Worm (Caenorhabditis elegans) whole organism, L4 larva: ENCODE measurements around the gene R08A2.5.

Source experiments
- F44E2.7 ChIP-seq: fragments of 200-800 bp; sonication (Bioruptor generic); IDR thresholded peaks from 2 replicates; pipeline ENCODE4 v2.1.2; 2022; ENCODE audit warnings: missing genetic modification characterization, missing compliant biosample characterization
- aha-1 ChIP-seq: fragments of 150-350 bp; peaks from one replicate; lab custom pipeline; 2014; ENCODE audit warnings: missing biosample characterization, missing genetic modification characterization
- ama-1 ChIP-seq: fragments of 150-350 bp; optimal IDR thresholded peaks from 2 replicates; lab custom pipeline; 2014; ENCODE audit warnings: inconsistent platforms, mixed read lengths
- attf-4 ChIP-seq: sonication (generic microtip); optimal IDR thresholded peaks from 3 replicates; lab custom pipeline; 2017; ENCODE audit warnings: missing biosample characterization, missing genetic modification characterization
- ceh-20 ChIP-seq: fragments of 200-800 bp; sonication (Bioruptor generic); IDR thresholded peaks from 2 replicates; pipeline ENCODE4 v1.3.6; 2022; ENCODE audit warnings: missing genetic modification reagents, missing genetic modification characterization, missing compliant biosample characterization
- ctbp-1 ChIP-seq: fragments of 200-800 bp; sonication (Bioruptor generic); IDR thresholded peaks from 2 replicates; pipeline ENCODE4 v1.3.6; 2022; ENCODE audit warnings: missing genetic modification reagents, missing genetic modification characterization, missing compliant biosample characterization
- daf-12 ChIP-seq: fragments of 150-350 bp; optimal IDR thresholded peaks from 2 replicates; lab custom pipeline; 2014; ENCODE audit warnings: missing biosample characterization, missing genetic modification reagents, missing genetic modification characterization
- daf-16 ChIP-seq, 3 experiments: sonication (generic microtip); optimal IDR thresholded peaks; 2 replicates each; lab custom pipeline; 2016 to 2017; ENCODE audit warnings: missing genetic modification characterization in 3 of 3, missing genetic modification reagents in 3 of 3, mild to moderate bottlenecking in 2 of 3, missing compliant biosample characterization in 2 of 3, missing biosample characterization in 1 of 3, moderate library complexity in 1 of 3
- daf-19 ChIP-seq: fragments of 200-800 bp; sonication (Bioruptor generic); conservative IDR thresholded peaks from 2 replicates; pipeline ENCODE4 v1.3.6; 2022; ENCODE audit warnings: missing genetic modification characterization, missing compliant biosample characterization
- dmd-6 ChIP-seq: fragments of 200-800 bp; sonication (Bioruptor generic); IDR thresholded peaks from 2 replicates; pipeline ENCODE4 v1.3.6; 2022; ENCODE audit warnings: missing genetic modification reagents, missing genetic modification characterization, missing compliant biosample characterization
- dmd-8 ChIP-seq: fragments of 200-800 bp; sonication (Bioruptor generic); IDR thresholded peaks from 2 replicates; pipeline ENCODE4 v1.3.6; 2022; ENCODE audit warnings: missing genetic modification characterization, missing compliant biosample characterization
- dve-1 ChIP-seq: sonication (generic microtip); optimal IDR thresholded peaks from 2 replicates; lab custom pipeline; 2017; ENCODE audit warnings: antibody characterized with exemption, mild to moderate bottlenecking, missing genetic modification characterization, missing compliant biosample characterization; ENCODE audit not compliant: insufficient read depth
- egl-27 ChIP-seq: sonication (generic microtip); optimal IDR thresholded peaks from 3 replicates; lab custom pipeline; 2017; ENCODE audit warnings: missing biosample characterization, missing genetic modification reagents, missing genetic modification characterization
- fos-1 ChIP-seq: fragments of 150-350 bp; optimal IDR thresholded peaks from 2 replicates; lab custom pipeline; 2014; ENCODE audit warnings: missing biosample characterization, missing genetic modification characterization
- gei-8 ChIP-seq: fragments of 200-800 bp; sonication (Bioruptor generic); optimal IDR thresholded peaks from 2 replicates; lab custom pipeline; 2018; ENCODE audit warnings: mild to moderate bottlenecking, missing genetic modification characterization, missing compliant biosample characterization
- jun-1 ChIP-seq: fragments of 150-350 bp; optimal IDR thresholded peaks from 2 replicates; lab custom pipeline; 2014; ENCODE audit warnings: missing biosample characterization, missing genetic modification reagents, missing genetic modification characterization
- lim-7 ChIP-seq: fragments of 200-800 bp; sonication (Bioruptor generic); IDR thresholded peaks from 2 replicates; pipeline ENCODE4 v1.3.6; 2022; ENCODE audit warnings: missing genetic modification characterization, missing compliant biosample characterization
- lin-13 ChIP-seq: fragments of 150-350 bp; optimal IDR thresholded peaks from 2 replicates; lab custom pipeline; 2014; ENCODE audit warnings: missing biosample characterization, missing genetic modification reagents, missing genetic modification characterization
- lin-38 ChIP-seq: fragments of 200-800 bp; sonication (Bioruptor generic); IDR thresholded peaks from 2 replicates; pipeline ENCODE4 v1.3.6; 2022; ENCODE audit warnings: missing genetic modification reagents, missing genetic modification characterization, missing compliant biosample characterization
- lsy-2 ChIP-seq, 2 experiments: fragments of 150-350 bp in 1 of 2; sonication (generic microtip) in 1 of 2; optimal IDR thresholded peaks; 2 replicates each; lab custom pipeline; 2014 to 2017; ENCODE audit warnings: missing biosample characterization in 2 of 2, missing genetic modification characterization in 2 of 2
- madf-9 ChIP-seq: fragments of 200-800 bp; sonication (Bioruptor generic); conservative IDR thresholded peaks from 2 replicates; pipeline ENCODE4 v1.3.6; 2022; ENCODE audit warnings: missing genetic modification reagents, missing genetic modification characterization, missing compliant biosample characterization
- mdl-1 ChIP-seq, 2 experiments: fragments of 150-350 bp in 1 of 2; sonication (generic microtip) in 1 of 2; optimal IDR thresholded peaks; 2 replicates each; lab custom pipeline; 2014 to 2017; ENCODE audit warnings: missing biosample characterization in 2 of 2, missing genetic modification characterization in 2 of 2
- mep-1 ChIP-seq: fragments of 150-350 bp; sonication (generic microtip); optimal IDR thresholded peaks from 3 replicates; lab custom pipeline; 2014; ENCODE audit warnings: missing biosample characterization, missing genetic modification characterization
- mxl-2 ChIP-seq: fragments of 200-800 bp; sonication (Bioruptor generic); conservative IDR thresholded peaks from 2 replicates; pipeline ENCODE4 v1.3.6; 2022; ENCODE audit warnings: missing genetic modification reagents, missing genetic modification characterization, missing compliant biosample characterization
- nhr-111 ChIP-seq: fragments of 200-800 bp; sonication (Bioruptor generic); optimal IDR thresholded peaks from 2 replicates; lab custom pipeline; 2018; ENCODE audit warnings: mild to moderate bottlenecking, missing genetic modification characterization, missing compliant biosample characterization
- nhr-25 ChIP-seq: sonication (generic microtip); optimal IDR thresholded peaks from 2 replicates; lab custom pipeline; 2017; ENCODE audit warnings: missing genetic modification characterization, mild to moderate bottlenecking, missing compliant biosample characterization, antibody characterized with exemption, moderate library complexity, borderline replicate concordance; ENCODE audit not compliant: insufficient read depth
- nhr-41 ChIP-seq: fragments of 200-800 bp; sonication (Bioruptor generic); IDR thresholded peaks from 2 replicates; pipeline ENCODE4 v1.3.6; 2022; ENCODE audit warnings: missing genetic modification reagents, missing genetic modification characterization, missing compliant biosample characterization
- nhr-42 ChIP-seq: fragments of 200-800 bp; sonication (Bioruptor generic); IDR thresholded peaks from 2 replicates; pipeline ENCODE4 v1.3.6; 2022; ENCODE audit warnings: missing genetic modification characterization, missing compliant biosample characterization
- pha-4 ChIP-seq, 2 experiments: fragments of 150-350 bp in 1 of 2; fragments of 200-800 bp in 1 of 2; sonication (Bioruptor generic) in 1 of 2; IDR thresholded peaks in 1 of 2; optimal IDR thresholded peaks in 1 of 2; 2 replicates each; pipeline versions ENCODE4 v1.3.6 to Lab custom; 2014 to 2022; ENCODE audit warnings: missing genetic modification characterization in 2 of 2, missing genetic modification reagents in 2 of 2, missing biosample characterization in 1 of 2, missing compliant biosample characterization in 1 of 2
- pqm-1 ChIP-seq: sonication (generic microtip); optimal IDR thresholded peaks from 2 replicates; lab custom pipeline; 2017; ENCODE audit warnings: missing biosample characterization, missing genetic modification characterization
- rbr-2 ChIP-seq: sonication (generic microtip); optimal IDR thresholded peaks from 2 replicates; lab custom pipeline; 2016; ENCODE audit warnings: missing genotype, missing genetic modification characterization, missing compliant biosample characterization
- saeg-2 ChIP-seq: fragments of 200-800 bp; sonication (Bioruptor generic); IDR thresholded peaks from 2 replicates; pipeline ENCODE4 v1.3.6; 2022; ENCODE audit warnings: missing genetic modification reagents, missing genetic modification characterization, missing compliant biosample characterization
- snpc-1.2 ChIP-seq: fragments of 200-800 bp; sonication (Bioruptor generic); IDR thresholded peaks from 2 replicates; pipeline ENCODE4 v1.3.6; 2022; ENCODE audit warnings: missing genetic modification reagents, missing genetic modification characterization, missing compliant biosample characterization
- unc-130 ChIP-seq: sonication (generic microtip); optimal IDR thresholded peaks from 2 replicates; lab custom pipeline; 2016; ENCODE audit warnings: missing genetic modification reagents, missing genetic modification characterization, missing compliant biosample characterization
- unc-62 ChIP-seq, 3 experiments: fragments of 150-350 bp in 1 of 3; sonication (generic microtip); optimal IDR thresholded peaks in 2 of 3; peaks in 1 of 3; 1 replicate in 1 of 3; 2 replicates in 2 of 3; lab custom pipeline; 2014 to 2017; ENCODE audit warnings: missing biosample characterization in 3 of 3, missing genetic modification characterization in 3 of 3, missing genetic modification reagents in 3 of 3, missing genotype in 1 of 3
- vab-7 ChIP-seq: fragments of 200-800 bp; sonication (Bioruptor generic); IDR thresholded peaks from 2 replicates; pipeline ENCODE4 v1.3.6; 2022; ENCODE audit warnings: missing genetic modification reagents, missing genetic modification characterization, missing compliant biosample characterization
- zfp-2 ChIP-seq: sonication (generic microtip); optimal IDR thresholded peaks from 2 replicates; lab custom pipeline; 2016; ENCODE audit warnings: mild to moderate bottlenecking, missing genetic modification characterization, missing compliant biosample characterization
- zfp-3 ChIP-seq: fragments of 200-800 bp; sonication (Bioruptor generic); conservative IDR thresholded peaks from 2 replicates; pipeline ENCODE4 v1.3.6; 2022; ENCODE audit warnings: missing genetic modification reagents, missing genetic modification characterization, missing compliant biosample characterization
- zip-2 ChIP-seq: fragments of 150-350 bp; optimal IDR thresholded peaks from 2 replicates; lab custom pipeline; 2014; ENCODE audit warnings: missing biosample characterization, missing genetic modification characterization

R08A2.5 gene

ce11 chrV:14686231-14687105 is 25.9 kb upstream of the R08A2.5 start (continued):
- peak in 1 of 2 experiments; percentile 97 for TF ChIP-seq unc-62 (GFP tag; optimal IDR thresholded peaks at IDR 0.05 in 1 of 2; lab: Kevin White, UChicago)
- TF ChIP-seq unc-62 (tag; optimal IDR thresholded peaks at IDR 0.05; lab: Kevin White, UChicago) = no peak
- TF ChIP-seq lsy-2 (tag; optimal IDR thresholded peaks at IDR 0.05; lab: Kevin White, UChicago) = peak in 1 of 2 experiments; percentile 9
- TF ChIP-seq zfp-2 (tag; lab: Kevin White, UChicago) = no peak
- no peak for TF ChIP-seq zip-2 (tag; lab: Kevin White, UChicago)
- TF ChIP-seq ama-1 (lab: Kevin White, UChicago) = peak; percentile 84
- 0 out of 2 replicates have a peak, but pooled peaks have one; percentile 6 for TF ChIP-seq dmd-6 (GFP tag; lab: Robert Waterston, UW)
- TF ChIP-seq unc-130 = no peak

- peak; percentile 88 for TF ChIP-seq aha-1
- 0 out of 2 replicates have a peak, but pooled peaks have one; percentile 8 for TF ChIP-seq dmd-6 (GFP tag; lab: Robert Waterston, UW)
- peak; percentile 84 for TF ChIP-seq lin-13 (GFP tag; lab: Kevin White, UChicago)
- TF ChIP-seq saeg-2 (GFP tag; lab: Robert Waterston, UW) = 0 out of 2 replicates have a peak, but pooled peaks have one; percentile 7
- TF ChIP-seq dve-1 = peak; percentile 24
- 0 out of 2 replicates have a peak, but pooled peaks have one; percentile 4 for TF ChIP-seq lin-38
- no peak for TF ChIP-seq mxl-2 (GFP tag; lab: Robert Waterston, UW)
- TF ChIP-seq madf-9 (GFP tag; lab: Robert Waterston, UW) = peak; percentile 15; the same call in 1 of the 2 replicates
- peak; percentile 19 for TF ChIP-seq nhr-25 (tag; lab: Kevin White, UChicago)
- peak; percentile 25; the same call in 1 of the 2 replicates for TF ChIP-seq snpc-1.2 (GFP tag; lab: Robert Waterston, UW)
- peak; percentile 34 for TF ChIP-seq gei-8
- no peak for TF ChIP-seq daf-16 (GFP tag; optimal IDR thresholded peaks at IDR 0.05; lab: Kevin White, UChicago)
- TF ChIP-seq daf-16 (tag; optimal IDR thresholded peaks at IDR 0.05; lab: Kevin White, UChicago) = peak; percentile 18
- TF ChIP-seq lim-7 (GFP tag; lab: Robert Waterston, UW) = peak; percentile 53
- TF ChIP-seq ama-1 (lab: Kevin White, UChicago) = peak; percentile 71
- 0 out of 2 replicates have a peak, but pooled peaks have one; percentile 4 for TF ChIP-seq nhr-42 (GFP tag; lab: Robert Waterston, UW)
- TF ChIP-seq F44E2.7 (GFP tag; lab: Robert Waterston, UW) = no peak
- TF ChIP-seq pha-4 (GFP tag; IDR thresholded peaks at IDR 0.05; lab: Robert Waterston, UW) = peak; percentile 40
- TF ChIP-seq pha-4 (tag; optimal IDR thresholded peaks at IDR 0.05; lab: Kevin White, UChicago) = no peak
- TF ChIP-seq jun-1 (tag; lab: Kevin White, UChicago) = no peak
- TF ChIP-seq zfp-3 (GFP tag; lab: Robert Waterston, UW) = 0 out of 2 replicates have a peak, but pooled peaks have one; percentile 18
- TF ChIP-seq dmd-8 = no peak
- TF ChIP-seq rbr-2 = no peak
- peak; percentile 25; the same call in 1 of the 2 replicates for TF ChIP-seq daf-19
- 0 out of 2 replicates have a peak, but pooled peaks have one; percentile 14 for TF ChIP-seq ctbp-1
These were observed 25.1 kb upstream of the R08A2.5 start for ce11 chrV:14687106-14687964.

DNA sequence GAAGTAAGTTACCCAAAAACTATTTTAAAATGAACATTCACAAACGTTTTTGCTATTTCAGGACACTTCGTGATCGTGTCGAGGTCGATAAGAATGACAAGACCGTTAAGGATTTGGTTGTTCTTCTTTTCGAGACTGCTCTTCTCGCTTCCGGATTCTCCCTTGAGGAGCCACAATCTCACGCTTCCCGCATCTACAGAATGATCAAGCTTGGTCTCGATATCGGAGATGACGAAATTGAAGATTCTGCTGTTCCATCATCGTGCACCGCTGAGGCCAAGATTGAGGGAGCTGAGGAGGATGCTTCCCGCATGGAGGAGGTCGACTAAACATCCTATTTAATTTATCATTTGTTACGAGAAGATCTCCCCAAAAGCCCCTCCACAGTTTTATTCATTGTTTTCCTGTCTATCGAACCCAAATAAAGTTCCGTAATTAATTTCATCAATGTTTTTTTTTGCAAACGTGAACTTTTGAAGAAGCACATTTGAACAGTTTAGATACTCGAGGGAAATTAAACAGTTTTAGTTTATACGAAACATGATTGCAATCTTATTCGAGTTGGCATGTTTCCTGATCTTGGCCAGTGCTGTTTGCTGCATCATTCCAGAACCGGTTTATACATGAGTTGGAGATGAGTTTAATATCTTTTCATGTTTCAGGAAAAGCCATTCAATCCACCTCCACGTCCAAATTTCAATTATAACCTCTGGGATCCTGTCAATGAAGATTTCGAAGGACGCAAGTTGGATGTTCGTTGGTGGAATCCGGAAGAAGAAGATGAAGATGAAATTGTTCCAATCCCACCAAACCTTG is 24.1 kb upstream of the R08A2.5 start, which contains the start of gene C47E8.11:
Gene C47E8.11, plus strand, starts transcription at position 520 of the 816 bp plus-strand sequence.
- TF ChIP-seq pqm-1 (no peak), egl-27 (no peak), nhr-41 (GFP tag; lab: Robert Waterston, UW) (0 out of 2 replicates have a peak, but pooled peaks have one; percentile 14), fos-1 (tag; lab: Kevin White, UChicago) (no peak), vab-7 (GFP tag; lab: Robert Waterston, UW) (0 out of 2 replicates have a peak, but pooled peaks have one; percentile 38), snpc-1.2 (GFP tag; lab: Robert Waterston, UW) (peak; percentile 50), daf-12 (tag; lab: Kevin White, UChicago) (no peak), ctbp-1 (peak; percentile 11; the same call in 1 of the 2 replicates), attf-4 (tag; lab: Kevin White, UChicago) (no peak), ceh-20 (GFP tag; lab: Robert Waterston, UW) (peak; percentile 44; the same call in 1 of the 2 replicates), dve-1 (peak; percentile 65), mep-1 (peak; percentile 80), mdl-1 (tag; optimal IDR thresholded peaks at IDR 0.05; lab: Kevin White, UChicago) (no peak), nhr-111 (GFP tag; lab: Kevin White, UChicago) (peak; percentile 20)
